Fruit fly (Drosophila melanogaster) whole organism, prepupa: ENCODE data around the gene Idgf2.

Source experiments
- Blimp-1 ChIP-seq: fragments of 200-800 bp; sonication (Bioruptor generic); optimal IDR thresholded peaks from 3 replicates; lab custom pipeline; 2017; ENCODE audit warnings: missing biosample characterization, missing genetic modification characterization, mild to moderate bottlenecking, moderate library complexity, missing genetic modification reagents
- CG10669 ChIP-seq: fragments of 200-800 bp; sonication (Bioruptor generic); optimal IDR thresholded peaks from 3 replicates; lab custom pipeline; 2018; ENCODE audit warnings: missing biosample characterization, mild to moderate bottlenecking, missing genetic modification characterization, moderate library complexity
- CG11762 ChIP-seq: fragments of 200-800 bp; sonication (Bioruptor generic); optimal IDR thresholded peaks from 3 replicates; lab custom pipeline; 2016; ENCODE audit warnings: missing biosample characterization, missing genetic modification characterization; ENCODE audit not compliant: insufficient read depth
- CG11902 ChIP-seq: fragments of 200-800 bp; sonication (Bioruptor generic); optimal IDR thresholded peaks from 3 replicates; lab custom pipeline; 2016; ENCODE audit warnings: missing biosample characterization, missing genetic modification characterization
- CG15336 ChIP-seq: fragments of 200-800 bp; sonication (Bioruptor generic); IDR thresholded peaks from 2 replicates; pipeline ENCODE4 v1.3.6; 2022; ENCODE audit warnings: missing biosample characterization, missing genetic modification characterization
- CG1621 ChIP-seq: fragments of 200-800 bp; sonication (Bioruptor generic); optimal IDR thresholded peaks from 3 replicates; lab custom pipeline; 2018; ENCODE audit warnings: missing biosample characterization, mild to moderate bottlenecking, missing genetic modification characterization
- CG16779 ChIP-seq: fragments of 200-800 bp; sonication (Bioruptor generic); optimal IDR thresholded peaks from 3 replicates; lab custom pipeline; 2017; ENCODE audit warnings: missing biosample characterization, mild to moderate bottlenecking, missing genetic modification characterization
- CG31627 ChIP-seq: fragments of 200-800 bp; sonication (Bioruptor generic); optimal IDR thresholded peaks from 3 replicates; lab custom pipeline; 2016; ENCODE audit warnings: missing biosample characterization, missing genetic modification characterization
- CG32006 ChIP-seq: fragments of 200-800 bp; sonication (Bioruptor generic); optimal IDR thresholded peaks from 3 replicates; lab custom pipeline; 2017; ENCODE audit warnings: missing biosample characterization, mild to moderate bottlenecking, missing genetic modification characterization
- CG34406 ChIP-seq: fragments of 200-800 bp; sonication (Bioruptor generic); optimal IDR thresholded peaks from 3 replicates; lab custom pipeline; 2016; ENCODE audit warnings: missing biosample characterization, missing genetic modification characterization
- CG3919 ChIP-seq: fragments of 200-800 bp; sonication (Bioruptor generic); optimal IDR thresholded peaks from 3 replicates; lab custom pipeline; 2016; ENCODE audit warnings: missing biosample characterization, missing genetic modification characterization
- CG4318 ChIP-seq: fragments of 200-800 bp; sonication (Bioruptor generic); optimal IDR thresholded peaks from 3 replicates; lab custom pipeline; 2017; ENCODE audit warnings: missing biosample characterization, mild to moderate bottlenecking, missing genetic modification characterization
- CG6163 ChIP-seq: fragments of 200-800 bp; sonication (Bioruptor generic); IDR thresholded peaks from 3 replicates; pipeline ENCODE4 v1.3.6; 2022; ENCODE audit warnings: missing biosample characterization, missing genetic modification characterization
- CG6276 ChIP-seq: fragments of 200-800 bp; sonication (Bioruptor generic); optimal IDR thresholded peaks from 2 replicates; lab custom pipeline; 2017; ENCODE audit warnings: missing biosample characterization, mild to moderate bottlenecking, missing genetic modification characterization
- CG6792 ChIP-seq: fragments of 200-800 bp; sonication (Bioruptor generic); optimal IDR thresholded peaks from 3 replicates; lab custom pipeline; 2016; ENCODE audit warnings: missing biosample characterization, missing genetic modification characterization
- CG6854 ChIP-seq: fragments of 200-800 bp; sonication (Bioruptor generic); optimal IDR thresholded peaks from 2 replicates; lab custom pipeline; 2017; ENCODE audit warnings: missing biosample characterization, mild to moderate bottlenecking, missing genetic modification characterization
- CG8119 ChIP-seq: fragments of 200-800 bp; sonication (Bioruptor generic); IDR thresholded peaks from 3 replicates; pipeline ENCODE4 v1.3.6; 2022; ENCODE audit warnings: missing biosample characterization, missing genetic modification characterization
- CG8319 ChIP-seq: fragments of 200-800 bp; sonication (Bioruptor generic); optimal IDR thresholded peaks from 3 replicates; lab custom pipeline; 2016; ENCODE audit warnings: missing biosample characterization, missing genetic modification characterization
- CG8632 ChIP-seq: fragments of 200-800 bp; sonication (Bioruptor generic); optimal IDR thresholded peaks from 3 replicates; lab custom pipeline; 2016; ENCODE audit warnings: missing biosample characterization, missing genetic modification characterization
- CG9139 ChIP-seq: fragments of 200-800 bp; sonication (Bioruptor generic); optimal IDR thresholded peaks from 3 replicates; lab custom pipeline; 2017; ENCODE audit warnings: missing biosample characterization, mild to moderate bottlenecking, missing genetic modification characterization
- Eip75B ChIP-seq: fragments of 200-800 bp; sonication (Bioruptor generic); optimal IDR thresholded peaks from 3 replicates; lab custom pipeline; 2016; ENCODE audit warnings: missing biosample characterization, missing genetic modification characterization
- Eip78C ChIP-seq: fragments of 200-800 bp; sonication (Bioruptor generic); peaks from one replicate; lab custom pipeline; 2016; ENCODE audit warnings: missing biosample characterization, missing genetic modification characterization
- Eip93F ChIP-seq: fragments of 200-800 bp; sonication (Bioruptor generic); optimal IDR thresholded peaks from 2 replicates; lab custom pipeline; 2016; ENCODE audit warnings: missing biosample characterization, mild to moderate bottlenecking, missing genetic modification characterization
- Ets21C ChIP-seq: fragments of 200-800 bp; sonication (Bioruptor generic); optimal IDR thresholded peaks from 3 replicates; lab custom pipeline; 2016; ENCODE audit warnings: missing biosample characterization, missing genetic modification characterization
- Gug ChIP-seq: fragments of 200-800 bp; sonication (Bioruptor generic); IDR thresholded peaks from 2 replicates; pipeline ENCODE4 v1.3.6; 2022; ENCODE audit warnings: missing biosample characterization, missing genetic modification characterization
- Hr38 ChIP-seq: sonication (Bioruptor generic); optimal IDR thresholded peaks from 2 replicates; lab custom pipeline; 2016; ENCODE audit warnings: missing biosample characterization, missing genetic modification characterization
- Hr39 ChIP-seq: fragments of 200-800 bp; sonication (Bioruptor generic); optimal IDR thresholded peaks from 2 replicates; lab custom pipeline; 2016; ENCODE audit warnings: missing biosample characterization, missing genetic modification characterization
- Hr4 ChIP-seq: fragments of 200-800 bp; sonication (Bioruptor generic); optimal IDR thresholded peaks from 3 replicates; lab custom pipeline; 2016; ENCODE audit warnings: missing biosample characterization, missing genetic modification characterization
- Lpt ChIP-seq: fragments of 200-800 bp; sonication (Bioruptor generic); optimal IDR thresholded peaks from 3 replicates; lab custom pipeline; 2016; ENCODE audit warnings: missing biosample characterization, missing genetic modification characterization
- OdsH ChIP-seq: fragments of 200-800 bp; sonication (Bioruptor generic); optimal IDR thresholded peaks from 3 replicates; lab custom pipeline; 2016; ENCODE audit warnings: missing biosample characterization, missing genetic modification characterization
- Sox102F ChIP-seq: fragments of 200-800 bp; sonication (Bioruptor generic); optimal IDR thresholded peaks from 2 replicates; lab custom pipeline; 2016; ENCODE audit warnings: missing biosample characterization, mild to moderate bottlenecking, missing genetic modification characterization
- Sox15 ChIP-seq: fragments of 200-800 bp; sonication (Bioruptor generic); optimal IDR thresholded peaks from 3 replicates; lab custom pipeline; 2016; ENCODE audit warnings: missing biosample characterization, missing genetic modification characterization
- achi ChIP-seq: fragments of 200-800 bp; sonication (Bioruptor generic); optimal IDR thresholded peaks from 3 replicates; lab custom pipeline; 2016; ENCODE audit warnings: missing biosample characterization, missing genetic modification characterization
- cyc ChIP-seq: fragments of 200-800 bp; sonication (Bioruptor generic); optimal IDR thresholded peaks from 3 replicates; lab custom pipeline; 2016; ENCODE audit warnings: missing biosample characterization, missing genetic modification characterization
- dsx ChIP-seq: fragments of 200-800 bp; optimal IDR thresholded peaks from 3 replicates; lab custom pipeline; 2019; ENCODE audit warnings: missing biosample characterization, mild to moderate bottlenecking, missing genetic modification characterization, moderate library complexity; ENCODE audit not compliant: poor library complexity, severe bottlenecking
- eg ChIP-seq: fragments of 200-800 bp; sonication (Bioruptor generic); IDR thresholded peaks from 3 replicates; pipeline ENCODE4 v1.3.6; 2022; ENCODE audit warnings: missing biosample characterization, missing genetic modification characterization
- esn ChIP-seq: fragments of 200-800 bp; sonication (Bioruptor generic); optimal IDR thresholded peaks from 2 replicates; lab custom pipeline; 2016; ENCODE audit warnings: missing biosample characterization, mild to moderate bottlenecking, missing genetic modification characterization, moderate library complexity
- fd59A ChIP-seq: fragments of 200-800 bp; sonication (Bioruptor generic); optimal IDR thresholded peaks from 2 replicates; lab custom pipeline; 2017; ENCODE audit warnings: missing biosample characterization, mild to moderate bottlenecking, missing genetic modification characterization, missing genetic modification reagents
- fd85E ChIP-seq: fragments of 200-800 bp; sonication (Bioruptor generic); optimal IDR thresholded peaks from 3 replicates; lab custom pipeline; 2016; ENCODE audit warnings: missing biosample characterization, missing genetic modification characterization
- fkh ChIP-seq: fragments of 200-800 bp; sonication (Bioruptor generic); optimal IDR thresholded peaks from 3 replicates; lab custom pipeline; 2017; ENCODE audit warnings: missing biosample characterization, mild to moderate bottlenecking, missing genetic modification characterization, moderate library complexity
- lz ChIP-seq: fragments of 200-800 bp; sonication (Bioruptor generic); optimal IDR thresholded peaks from 3 replicates; lab custom pipeline; 2016; ENCODE audit warnings: missing biosample characterization, missing genetic modification characterization
- net ChIP-seq: fragments of 200-800 bp; sonication (Bioruptor generic); optimal IDR thresholded peaks from 3 replicates; lab custom pipeline; 2016; ENCODE audit warnings: missing biosample characterization, missing genetic modification characterization
- pdm3 ChIP-seq: fragments of 200-800 bp; sonication (Bioruptor generic); optimal IDR thresholded peaks from 3 replicates; lab custom pipeline; 2016; ENCODE audit warnings: missing biosample characterization, missing genetic modification characterization
- salr ChIP-seq, 2 experiments: fragments of 200-800 bp; sonication (Bioruptor generic); optimal IDR thresholded peaks; 3 replicates each; lab custom pipeline; 2016 to 2018; ENCODE audit warnings: missing biosample characterization in 2 of 2, missing genetic modification characterization in 2 of 2, mild to moderate bottlenecking in 1 of 2
- ss ChIP-seq, 2 experiments: fragments of 200-800 bp; sonication (Bioruptor generic); optimal IDR thresholded peaks; 2 replicates in 1 of 2; 3 replicates in 1 of 2; lab custom pipeline; 2017 to 2018; ENCODE audit warnings: mild to moderate bottlenecking in 2 of 2, missing biosample characterization in 2 of 2, missing genetic modification characterization in 2 of 2, moderate library complexity in 1 of 2
- svp ChIP-seq: fragments of 200-800 bp; sonication (Bioruptor generic); peaks from one replicate; lab custom pipeline; 2016; ENCODE audit warnings: missing biosample characterization, missing genetic modification characterization
- vri ChIP-seq: fragments of 200-800 bp; sonication (Bioruptor generic); optimal IDR thresholded peaks from 3 replicates; lab custom pipeline; 2016; ENCODE audit warnings: missing biosample characterization, mild to moderate bottlenecking, missing genetic modification characterization

Idgf2 gene

dm6 chr2L:16495193-16495780 lies 48.2 kb downstream of the Idgf2 start (continued):
- TF ChIP-seq CG31627 (GFP tag; lab: Kevin White, UChicago) (peak; percentile 83), cyc (no peak), Eip75B (GFP tag; lab: Kevin White, UChicago) (peak; percentile 59), CG9139 (no peak), salr (GFP tag; optimal IDR thresholded peaks at IDR 0.05; lab: Kevin White, UChicago) (peak; percentile 83 to 93), achi (peak; percentile 94), Eip93F (GFP tag; lab: Kevin White, UChicago) (no peak), pdm3 (GFP tag; lab: Kevin White, UChicago) (peak; percentile 94), OdsH (peak; percentile 95), esn (GFP tag; lab: Kevin White, UChicago) (peak; percentile 90), Lpt (GFP tag; lab: Kevin White, UChicago) (peak; percentile 94), fd59A (GFP tag; lab: Kevin White, UChicago) (peak; percentile 88), CG32006 (GFP tag; lab: Kevin White, UChicago) (peak; percentile 96), CG1621 (peak; percentile 93), Hr38 (GFP tag; lab: Kevin White, UChicago) (peak; percentile 52), fkh (GFP tag; lab: Kevin White, UChicago) (no peak), CG6792 (peak; percentile 92), CG6854 (GFP tag; lab: Kevin White, UChicago) (no peak), fd85E (GFP tag; lab: Kevin White, UChicago) (no peak), CG4318 (peak; percentile 84), dsx (GFP tag; lab: Kevin White, UChicago) (no peak), CG3919 (no peak), Eip78C (GFP tag; lab: Kevin White, UChicago) (peak; percentile 18), Ets21C (GFP tag; lab: Kevin White, UChicago) (peak; percentile 72), CG6276 (GFP tag; lab: Kevin White, UChicago) (no peak), CG11902 (GFP tag; lab: Kevin White, UChicago) (no peak), CG34406 (GFP tag; lab: Kevin White, UChicago) (peak; percentile 96), CG10669 (GFP tag; lab: Kevin White, UChicago) (no peak), svp (GFP tag; lab: Kevin White, UChicago) (peak; percentile 28)

dm6 chr2L:16497196-16497595 lies 50.1 kb downstream of the Idgf2 start:
- TF ChIP-seq CG11902 (GFP tag; lab: Kevin White, UChicago) (no peak), eg (GFP tag; lab: Robert Waterston, UW) (peak; percentile 54; the same call in 2 of the 3 replicates), CG10669 (GFP tag; lab: Kevin White, UChicago) (no peak), CG6163 (GFP tag; lab: Robert Waterston, UW) (no peak), CG3919 (no peak), Sox102F (GFP tag; lab: Kevin White, UChicago) (no peak), Eip78C (GFP tag; lab: Kevin White, UChicago) (peak; percentile 28), Hr4 (peak; percentile 31), CG6792 (no peak), lz (no peak), CG8119 (GFP tag; lab: Robert Waterston, UW) (peak; percentile 55; the same call in 1 of the 3 replicates), Blimp-1 (GFP tag; lab: Kevin White, UChicago) (no peak), CG6276 (GFP tag; lab: Kevin White, UChicago) (peak; percentile 4), CG8319 (no peak), Gug (no peak), svp (GFP tag; lab: Kevin White, UChicago) (no peak), Ets21C (GFP tag; lab: Kevin White, UChicago) (no peak), Lpt (GFP tag; lab: Kevin White, UChicago) (no peak), fkh (GFP tag; lab: Kevin White, UChicago) (no peak), esn (GFP tag; lab: Kevin White, UChicago) (no peak), salr (GFP tag; optimal IDR thresholded peaks at IDR 0.05; lab: Kevin White, UChicago) (no peak), CG11762 (GFP tag; lab: Kevin White, UChicago) (no peak), achi (peak; percentile 8), Sox15 (GFP tag; lab: Kevin White, UChicago) (no peak), fd85E (GFP tag; lab: Kevin White, UChicago) (no peak), net (GFP tag; lab: Kevin White, UChicago) (no peak), CG4318 (no peak), Hr39 (GFP tag; lab: Kevin White, UChicago) (no peak), vri (GFP tag; lab: Kevin White, UChicago) (no peak), Eip75B (GFP tag; lab: Kevin White, UChicago) (no peak), CG15336 (GFP tag; lab: Robert Waterston, UW) (peak; percentile 72), OdsH (no peak), CG34406 (GFP tag; lab: Kevin White, UChicago) (no peak), CG16779 (tag; lab: Kevin White, UChicago) (no peak), ss (GFP tag; optimal IDR thresholded peaks at IDR 0.05; lab: Kevin White, UChicago) (no peak), CG8632 (no peak), fd59A (GFP tag; lab: Kevin White, UChicago) (no peak), Eip93F (GFP tag; lab: Kevin White, UChicago) (no peak)
